Fruit fly (Drosophila melanogaster) whole organism, embryonic: Measurements from ENCODE around the gene CG11596.

Experiments used
- Bdp1 ChIP-seq: fragments of 200-800 bp; sonication (Bioruptor generic); optimal IDR thresholded peaks from 3 replicates; lab custom pipeline; 2016; ENCODE audit warnings: missing biosample characterization, missing genetic modification characterization
- BtbVII ChIP-seq: fragments of 200-800 bp; sonication (Bioruptor generic); optimal IDR thresholded peaks from 3 replicates; lab custom pipeline; 2017; ENCODE audit warnings: missing biosample characterization, mild to moderate bottlenecking, missing genetic modification characterization
- C15 ChIP-seq: fragments of 200-800 bp; sonication (Bioruptor generic); IDR thresholded peaks from 3 replicates; pipeline ENCODE4 v1.3.6; 2022; ENCODE audit warnings: missing biosample characterization, missing genetic modification characterization
- CG11696 ChIP-seq: fragments of 200-800 bp; sonication (Bioruptor generic); IDR thresholded peaks from 2 replicates; pipeline ENCODE4 v1.3.6; 2022; ENCODE audit warnings: missing biosample characterization, missing genetic modification characterization
- CG12219 ChIP-seq: fragments of 200-800 bp; sonication (Bioruptor generic); optimal IDR thresholded peaks from 3 replicates; lab custom pipeline; 2018; ENCODE audit warnings: missing biosample characterization, mild to moderate bottlenecking, missing genetic modification characterization
- CG12769 ChIP-seq: fragments of 200-800 bp; sonication (Bioruptor generic); optimal IDR thresholded peaks from 2 replicates; lab custom pipeline; 2019; ENCODE audit warnings: missing biosample characterization, mild to moderate bottlenecking, missing genetic modification characterization, moderate library complexity
- CG14860 ChIP-seq: fragments of 200-800 bp; sonication (Bioruptor generic); IDR thresholded peaks from 3 replicates; pipeline ENCODE4 v1.3.6; 2022; ENCODE audit warnings: missing biosample characterization, missing genetic modification characterization; ENCODE audit not compliant: partially characterized antibody
- CG2116 ChIP-seq: fragments of 200-800 bp; sonication (Bioruptor generic); optimal IDR thresholded peaks from 3 replicates; lab custom pipeline; 2018; ENCODE audit warnings: missing biosample characterization, mild to moderate bottlenecking, missing genetic modification characterization
- CG32532 ChIP-seq: fragments of 200-800 bp; sonication (Bioruptor generic); IDR thresholded peaks from 2 replicates; pipeline ENCODE4 v1.3.6; 2022; ENCODE audit warnings: missing biosample characterization, missing genetic modification characterization
- CG4360 ChIP-seq: fragments of 200-800 bp; sonication (Bioruptor generic); IDR thresholded peaks from 2 replicates; pipeline ENCODE4 v1.3.6; 2022; ENCODE audit warnings: missing biosample characterization, missing genetic modification characterization
- CG4820 ChIP-seq: fragments of 200-800 bp; sonication (Bioruptor generic); optimal IDR thresholded peaks from 3 replicates; lab custom pipeline; 2016; ENCODE audit warnings: missing biosample characterization, missing genetic modification characterization
- CG7786 ChIP-seq: fragments of 200-800 bp; sonication (Bioruptor generic); optimal IDR thresholded peaks from 2 replicates; lab custom pipeline; 2016; ENCODE audit warnings: missing biosample characterization, missing genetic modification characterization
- CG7987 ChIP-seq: fragments of 200-800 bp; sonication (Bioruptor generic); optimal IDR thresholded peaks from 2 replicates; lab custom pipeline; 2018; ENCODE audit warnings: missing biosample characterization, mild to moderate bottlenecking, missing genetic modification characterization, moderate library complexity
- CG8089 ChIP-seq: fragments of 200-800 bp; sonication (Bioruptor generic); optimal IDR thresholded peaks from 3 replicates; lab custom pipeline; 2016; ENCODE audit warnings: missing biosample characterization, missing genetic modification characterization
- CG9727 ChIP-seq: fragments of 200-800 bp; sonication (Bioruptor generic); optimal IDR thresholded peaks from 3 replicates; lab custom pipeline; 2017; ENCODE audit warnings: missing biosample characterization, mild to moderate bottlenecking, missing genetic modification characterization
- CG9817 ChIP-seq: fragments of 200-800 bp; sonication (Bioruptor generic); optimal IDR thresholded peaks from 2 replicates; lab custom pipeline; 2018; ENCODE audit warnings: missing biosample characterization, mild to moderate bottlenecking, missing genetic modification characterization, moderate library complexity
- CkIIα-i1 ChIP-seq: fragments of 200-800 bp; sonication (Bioruptor generic); IDR thresholded peaks from 2 replicates; pipeline ENCODE4 v1.3.6; 2022; ENCODE audit warnings: missing biosample characterization, missing genetic modification characterization
- Dll ChIP-seq: fragments of 200-800 bp; sonication (Bioruptor generic); IDR thresholded peaks from 4 replicates; pipeline ENCODE4 v1.3.6; 2022; ENCODE audit warnings: missing biosample characterization, missing genetic modification characterization; ENCODE audit not compliant: partially characterized antibody
- Elba2 ChIP-seq: fragments of 200-800 bp; sonication (Bioruptor generic); optimal IDR thresholded peaks from 3 replicates; lab custom pipeline; 2016; ENCODE audit warnings: missing biosample characterization, missing genetic modification characterization
- HLHmδ ChIP-seq: fragments of 200-800 bp; sonication (Bioruptor generic); optimal IDR thresholded peaks from 2 replicates; lab custom pipeline; 2018; ENCODE audit warnings: missing biosample characterization, mild to moderate bottlenecking, missing genetic modification characterization, moderate library complexity
- HmgD ChIP-seq: fragments of 200-800 bp; sonication (Bioruptor generic); optimal IDR thresholded peaks from 3 replicates; lab custom pipeline; 2016; ENCODE audit warnings: missing biosample characterization, missing genetic modification characterization
- HmgZ ChIP-seq: fragments of 200-800 bp; sonication (Bioruptor generic); optimal IDR thresholded peaks from 2 replicates; lab custom pipeline; 2018; ENCODE audit warnings: missing biosample characterization, mild to moderate bottlenecking, missing genetic modification characterization
- Hmr ChIP-seq: fragments of 200-800 bp; sonication (Bioruptor generic); optimal IDR thresholded peaks from 3 replicates; lab custom pipeline; 2017; ENCODE audit warnings: mild to moderate bottlenecking, missing biosample characterization, missing genetic modification reagents, missing genetic modification characterization
- Hsf ChIP-seq: fragments of 200-800 bp; sonication (Bioruptor generic); optimal IDR thresholded peaks from 3 replicates; lab custom pipeline; 2016; ENCODE audit warnings: missing biosample characterization, missing genetic modification characterization
- Mad ChIP-seq: fragments of 200-800 bp; sonication (Bioruptor generic); optimal IDR thresholded peaks from 2 replicates; lab custom pipeline; 2016; ENCODE audit warnings: missing biosample characterization, missing genetic modification characterization
- Ptx1 ChIP-seq: fragments of 200-800 bp; sonication (Bioruptor generic); IDR thresholded peaks from 2 replicates; pipeline ENCODE4 v1.3.6; 2022; ENCODE audit warnings: missing biosample characterization, missing genetic modification characterization
- Scr ChIP-seq: fragments of 200-800 bp; sonication (Bioruptor generic); IDR thresholded peaks from 2 replicates; pipeline ENCODE4 v1.3.6; 2022; ENCODE audit warnings: missing biosample characterization, missing genetic modification characterization; ENCODE audit not compliant: partially characterized antibody
- Side ChIP-seq: fragments of 200-800 bp; sonication (Bioruptor generic); optimal IDR thresholded peaks from 2 replicates; lab custom pipeline; 2016; ENCODE audit warnings: missing biosample characterization, missing genetic modification characterization
- Trl ChIP-seq, 3 experiments: fragments of >200 bp in 2 of 3; fragments of 200-800 bp in 1 of 3; sonication (Bioruptor generic) in 1 of 3; optimal IDR thresholded peaks; 2 replicates in 1 of 3; 3 replicates in 2 of 3; lab custom pipeline; 2016 to 2017; ENCODE audit warnings: missing biosample characterization in 1 of 3, missing genetic modification characterization in 1 of 3
- abd-A ChIP-seq: fragments of 200-800 bp; sonication (Bioruptor generic); optimal IDR thresholded peaks from 3 replicates; lab custom pipeline; 2019; ENCODE audit warnings: missing biosample characterization, mild to moderate bottlenecking, missing genetic modification characterization, moderate library complexity
- bab2 ChIP-seq: fragments of 200-800 bp; sonication (Bioruptor generic); optimal IDR thresholded peaks from 2 replicates; lab custom pipeline; 2016; ENCODE audit warnings: missing biosample characterization, missing genetic modification characterization
- cg ChIP-seq: fragments of 200-800 bp; sonication (Bioruptor generic); optimal IDR thresholded peaks from 3 replicates; lab custom pipeline; 2019; ENCODE audit warnings: missing biosample characterization, mild to moderate bottlenecking, missing genetic modification characterization, moderate library complexity
- ci ChIP-seq: fragments of 200-800 bp; sonication (Bioruptor generic); IDR thresholded peaks from 3 replicates; pipeline ENCODE4 v1.3.6; 2022; ENCODE audit warnings: missing biosample characterization, missing genetic modification characterization
- ewg ChIP-seq: fragments of 200-800 bp; sonication (Bioruptor generic); optimal IDR thresholded peaks from 3 replicates; lab custom pipeline; 2017; ENCODE audit warnings: mild to moderate bottlenecking, missing biosample characterization, missing genetic modification reagents, missing genetic modification characterization
- eyg ChIP-seq: fragments of 200-800 bp; sonication (Bioruptor generic); optimal IDR thresholded peaks from 3 replicates; lab custom pipeline; 2016; ENCODE audit warnings: missing biosample characterization, missing genetic modification characterization
- gcm ChIP-seq: fragments of 200-800 bp; sonication (Bioruptor generic); optimal IDR thresholded peaks from 2 replicates; lab custom pipeline; 2019; ENCODE audit warnings: missing biosample characterization, mild to moderate bottlenecking, missing genetic modification characterization, moderate library complexity
- gfzf ChIP-seq: fragments of 200-800 bp; sonication (Bioruptor generic); optimal IDR thresholded peaks from 2 replicates; lab custom pipeline; 2016; ENCODE audit warnings: missing biosample characterization, mild to moderate bottlenecking, missing genetic modification characterization, moderate library complexity
- nom ChIP-seq: fragments of 200-800 bp; sonication (Bioruptor generic); optimal IDR thresholded peaks from 2 replicates; lab custom pipeline; 2017; ENCODE audit warnings: missing biosample characterization, missing genetic modification characterization, mild to moderate bottlenecking, moderate library complexity, missing genetic modification reagents
- pfk ChIP-seq: fragments of 200-800 bp; sonication (Bioruptor generic); optimal IDR thresholded peaks from 2 replicates; lab custom pipeline; 2018; ENCODE audit warnings: missing biosample characterization, mild to moderate bottlenecking, missing genetic modification characterization, moderate library complexity
- pros ChIP-seq: fragments of 200-800 bp; sonication (Bioruptor generic); optimal IDR thresholded peaks from 3 replicates; lab custom pipeline; 2019; ENCODE audit warnings: missing biosample characterization, mild to moderate bottlenecking, missing genetic modification characterization, moderate library complexity
- scrt ChIP-seq: fragments of 200-800 bp; sonication (Bioruptor generic); optimal IDR thresholded peaks from 2 replicates; lab custom pipeline; 2018; ENCODE audit warnings: missing biosample characterization, mild to moderate bottlenecking, missing genetic modification characterization, moderate library complexity
- sd ChIP-seq: fragments of 200-800 bp; sonication (Bioruptor generic); optimal IDR thresholded peaks from 3 replicates; lab custom pipeline; 2018; ENCODE audit warnings: missing biosample characterization, mild to moderate bottlenecking, missing genetic modification characterization, moderate library complexity
- sens ChIP-seq: fragments of 200-800 bp; sonication (Bioruptor generic); peaks from one replicate; lab custom pipeline; 2016; ENCODE audit warnings: missing biosample characterization, missing genetic modification characterization
- sima ChIP-seq: fragments of 200-800 bp; sonication (Bioruptor generic); optimal IDR thresholded peaks from 2 replicates; lab custom pipeline; 2016; ENCODE audit warnings: missing biosample characterization, missing genetic modification characterization
- sisA ChIP-seq: fragments of 200-800 bp; sonication (Bioruptor generic); IDR thresholded peaks from 2 replicates; pipeline ENCODE4 v1.3.6; 2022; ENCODE audit warnings: missing biosample characterization, missing genetic modification characterization
- twi ChIP-seq: fragments of 200-800 bp; optimal IDR thresholded peaks from 2 replicates; lab custom pipeline; 2019; ENCODE audit warnings: missing biosample characterization, mild to moderate bottlenecking, missing genetic modification characterization, moderate library complexity
- unc-4 ChIP-seq: fragments of 200-800 bp; sonication (Bioruptor generic); IDR thresholded peaks from 2 replicates; pipeline ENCODE4 v1.3.6; 2022; ENCODE audit warnings: missing biosample characterization, missing genetic modification characterization; ENCODE audit not compliant: partially characterized antibody
- vvl ChIP-seq: fragments of 200-800 bp; sonication (Bioruptor generic); IDR thresholded peaks from 2 replicates; pipeline ENCODE4 v1.3.6; 2022; ENCODE audit warnings: missing biosample characterization, missing genetic modification characterization
- zen ChIP-seq: fragments of 200-800 bp; sonication (Bioruptor generic); optimal IDR thresholded peaks from 3 replicates; lab custom pipeline; 2018; ENCODE audit warnings: missing biosample characterization, mild to moderate bottlenecking, missing genetic modification characterization, moderate library complexity

Gene CG11596

DNA sequence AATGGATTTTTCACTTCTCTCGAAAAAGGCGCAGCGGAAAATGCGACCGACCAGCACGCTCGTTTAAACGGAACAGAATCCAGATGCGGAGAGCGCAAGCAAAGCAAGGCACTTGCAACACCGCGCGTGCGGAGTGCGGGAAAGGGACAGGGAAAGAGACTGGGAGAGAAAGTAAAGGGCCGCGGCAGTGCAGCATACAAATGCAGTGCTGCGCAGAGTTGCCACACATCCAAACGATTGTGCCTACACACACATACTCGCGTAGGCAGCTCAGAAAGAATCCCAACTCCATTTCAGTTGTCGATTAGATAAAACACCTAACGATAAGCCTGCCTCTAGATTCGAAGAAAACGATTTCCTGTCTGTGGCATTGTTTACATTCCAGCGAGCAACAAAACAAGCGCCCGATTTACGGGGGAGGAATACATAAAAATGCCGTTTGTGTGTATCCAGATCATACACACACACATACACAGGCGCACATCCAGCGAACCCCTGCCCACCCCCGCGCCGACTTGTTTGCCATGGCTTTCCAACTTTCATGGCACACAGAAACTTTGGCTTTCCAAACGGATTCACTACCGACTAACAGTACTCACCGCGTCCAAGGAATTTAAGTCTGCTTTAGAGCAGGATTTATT lies 27.9 kb upstream of the CG11596 start (continued):
- peak; percentile 1 for TF ChIP-seq HmgD (GFP tag; lab: Kevin White, UChicago)
- TF ChIP-seq HLHmδ (GFP tag; lab: Kevin White, UChicago): peak; percentile 36
- no peak for TF ChIP-seq zen (tag; lab: Kevin White, UChicago)
- TF ChIP-seq pros (GFP tag; lab: Kevin White, UChicago): peak; percentile 88
- TF ChIP-seq gfzf (GFP tag; lab: Kevin White, UChicago): no peak
- no peak for TF ChIP-seq C15 (GFP tag; lab: Robert Waterston, UW)
- TF ChIP-seq unc-4 (GFP tag; lab: Robert Waterston, UW): peak; percentile 40; the same call in 1 of the 2 replicates
- TF ChIP-seq Side: no peak
- no peak for TF ChIP-seq sisA
- no peak for TF ChIP-seq CG32532 (GFP tag; lab: Robert Waterston, UW)
- no peak for TF ChIP-seq CkIIα-i1 (GFP tag; lab: Robert Waterston, UW)
- no peak for TF ChIP-seq Hmr
- peak; percentile 59 for TF ChIP-seq ewg (GFP tag; lab: Kevin White, UChicago)
- peak; percentile 43 for TF ChIP-seq abd-A (tag; lab: Kevin White, UChicago)
- TF ChIP-seq eyg (GFP tag; lab: Kevin White, UChicago): no peak
- no peak for TF ChIP-seq sima (GFP tag; lab: Kevin White, UChicago)
- no peak for TF ChIP-seq CG7786 (GFP tag; lab: Kevin White, UChicago)
- TF ChIP-seq sd (tag; lab: Kevin White, UChicago): peak; percentile 97
- TF ChIP-seq CG9727 (GFP tag; lab: Kevin White, UChicago): no peak
- no peak for TF ChIP-seq Hsf (GFP tag; lab: Kevin White, UChicago)
- no peak for TF ChIP-seq CG9817 (tag; lab: Kevin White, UChicago)
- no peak for TF ChIP-seq Mad (GFP tag; lab: Kevin White, UChicago)
- TF ChIP-seq Bdp1 (GFP tag; lab: Kevin White, UChicago): no peak
- TF ChIP-seq Elba2 (GFP tag; lab: Kevin White, UChicago): no peak
- peak; percentile 42; the same call in 1 of the 2 replicates for TF ChIP-seq CG4360 (GFP tag; lab: Robert Waterston, UW)
- peak; percentile 17; the same call in 1 of the 2 replicates for TF ChIP-seq vvl
- TF ChIP-seq ci (GFP tag; lab: Robert Waterston, UW): peak; percentile 53; the same call in 2 of the 3 replicates
- TF ChIP-seq Dll (GFP tag; lab: Robert Waterston, UW): no peak
- no peak for TF ChIP-seq BtbVII (GFP tag; lab: Kevin White, UChicago)
- peak; percentile 19 for TF ChIP-seq HmgZ (tag; lab: Kevin White, UChicago)
- TF ChIP-seq CG12219: no peak
- peak; percentile 43 for TF ChIP-seq nom
- TF ChIP-seq CG12769 (tag; lab: Kevin White, UChicago): peak; percentile 81
- TF ChIP-seq CG2116 (GFP tag; lab: Kevin White, UChicago): peak; percentile 9
- TF ChIP-seq gcm: no peak
- TF ChIP-seq Trl (optimal IDR thresholded peaks at IDR 0.05; lab: Kevin White, UChicago): peak; percentile 9 to 53
- TF ChIP-seq Trl (GFP tag; optimal IDR thresholded peaks at IDR 0.05; lab: Kevin White, UChicago): no peak
- TF ChIP-seq Scr: 0 out of 2 replicates have a peak, but pooled peaks have one; percentile 21
- peak; percentile 88 for TF ChIP-seq cg (GFP tag; lab: Kevin White, UChicago)
- TF ChIP-seq scrt (GFP tag; lab: Kevin White, UChicago): peak; percentile 32
- peak; percentile 15 for TF ChIP-seq twi
- no peak for TF ChIP-seq CG11696 (GFP tag; lab: Robert Waterston, UW)
- TF ChIP-seq CG4820 (GFP tag; lab: Kevin White, UChicago): no peak
- no peak for TF ChIP-seq pfk (GFP tag; lab: Kevin White, UChicago)
- TF ChIP-seq Ptx1 (GFP tag; lab: Robert Waterston, UW): peak; percentile 23; the same call in 1 of the 2 replicates
- no peak for TF ChIP-seq CG14860 (GFP tag; lab: Robert Waterston, UW)
- no peak for TF ChIP-seq bab2 (GFP tag; lab: Kevin White, UChicago)
- no peak for TF ChIP-seq CG7987 (GFP tag; lab: Kevin White, UChicago)
- TF ChIP-seq CG8089: no peak
- peak; percentile 77 for TF ChIP-seq sens (GFP tag; lab: Kevin White, UChicago)
